Fruit fly (Drosophila melanogaster): ENCODE results near the gene CG11403.
A peak's percentile ranks its signal among the peaks of the same experiment; 100 is the strongest.

Gene CG11403

dm6 chrX:1236475-1236874 lies 3.2 kb downstream of the CG11403 start, which contains the start of gene CG3638 (continued):
- TF ChIP-seq pho (GFP tag; optimal IDR thresholded peaks at IDR 0.05): peak; percentile 49
- TF ChIP-seq amos (GFP tag; IDR thresholded peaks at IDR 0.05; ENCODE audit: partially characterized antibody): peak; percentile 85
- peak; percentile 74 for TF ChIP-seq HmgZ (tag; optimal IDR thresholded peaks at IDR 0.05)
- peak; percentile 68 for TF ChIP-seq CG13624 (GFP tag; optimal IDR thresholded peaks at IDR 0.05)
- TF ChIP-seq ken (GFP tag; IDR thresholded peaks at IDR 0.05): peak; percentile 25; the same call in 1 of the 3 replicates
- no peak for TF ChIP-seq MTF-1 (GFP tag; optimal IDR thresholded peaks at IDR 0.05; ENCODE audit: borderline replicate concordance)
- no peak for TF ChIP-seq CG1024 (GFP tag; IDR thresholded peaks at IDR 0.05)
- TF ChIP-seq CG34224 (GFP tag; IDR thresholded peaks at IDR 0.05; ENCODE audit: partially characterized antibody): peak; percentile 68
- TF ChIP-seq CG9817 (tag; optimal IDR thresholded peaks at IDR 0.05): peak; percentile 16
- no peak for TF ChIP-seq Drgx (GFP tag; IDR thresholded peaks at IDR 0.05)
- no peak for TF ChIP-seq CG17328 (GFP tag; IDR thresholded peaks at IDR 0.05)
- no peak for TF ChIP-seq Hr39 (optimal IDR thresholded peaks at IDR 0.05)
- peak; percentile 49; the same call in 1 of the 3 replicates for TF ChIP-seq ci (GFP tag; IDR thresholded peaks at IDR 0.05)
- peak; percentile 26 for TF ChIP-seq CG1602 (GFP tag; optimal IDR thresholded peaks at IDR 0.05)
- TF ChIP-seq gfzf (GFP tag; optimal IDR thresholded peaks at IDR 0.05): peak; percentile 84
- peak; percentile 51 for TF ChIP-seq CG14860 (GFP tag; IDR thresholded peaks at IDR 0.05; ENCODE audit: partially characterized antibody)
- peak; percentile 37 for TF ChIP-seq CG3163 (GFP tag; optimal IDR thresholded peaks at IDR 0.05)
- peak; percentile 85 for TF ChIP-seq Bgb (GFP tag; IDR thresholded peaks at IDR 0.05; ENCODE audit: partially characterized antibody)
- TF ChIP-seq vfl (GFP tag; optimal IDR thresholded peaks at IDR 0.05): peak; percentile 33
- peak; percentile 4 for TF ChIP-seq NC2β (GFP tag; optimal IDR thresholded peaks at IDR 0.05)
- TF ChIP-seq CG17829 (tag; optimal IDR thresholded peaks at IDR 0.05): peak; percentile 60
- no peak for TF ChIP-seq CG15479 (GFP tag; optimal IDR thresholded peaks at IDR 0.05)
- TF ChIP-seq CG14710 (tag; optimal IDR thresholded peaks at IDR 0.05): peak; percentile 63
- TF ChIP-seq ap (GFP tag; IDR thresholded peaks at IDR 0.05): no peak
- no peak for TF ChIP-seq Nf-YB (GFP tag; optimal IDR thresholded peaks at IDR 0.05)
- TF ChIP-seq chinmo (GFP tag; IDR thresholded peaks at IDR 0.05; ENCODE audit: partially characterized antibody): peak; percentile 86; the same call in 3 of the 4 replicates
- TF ChIP-seq Antp (GFP tag; optimal IDR thresholded peaks at IDR 0.05): no peak
- TF ChIP-seq CG12659 (GFP tag; optimal IDR thresholded peaks at IDR 0.05): peak; percentile 86
- TF ChIP-seq Hsf (GFP tag; optimal IDR thresholded peaks at IDR 0.05): peak; percentile 27
- peak; percentile 95 for TF ChIP-seq CG6791 (GFP tag; IDR thresholded peaks at IDR 0.05; ENCODE audit: partially characterized antibody)
- no peak for TF ChIP-seq z (GFP tag; IDR thresholded peaks at IDR 0.05)
- TF ChIP-seq CG34376 (GFP tag; optimal IDR thresholded peaks at IDR 0.05): peak; percentile 10
- peak; percentile 63 for TF ChIP-seq CG17186 (GFP tag; optimal IDR thresholded peaks at IDR 0.05)
- TF ChIP-seq CG2199 (GFP tag; IDR thresholded peaks at IDR 0.05): no peak
- TF ChIP-seq Xbp1 (GFP tag; optimal IDR thresholded peaks at IDR 0.05): peak; percentile 40
- TF ChIP-seq CG11085 (GFP tag; IDR thresholded peaks at IDR 0.05): no peak
- 0 out of 2 replicates have a peak, but pooled peaks have one; percentile 20 for TF ChIP-seq CG16779 (GFP tag; IDR thresholded peaks at IDR 0.05)
- peak; percentile 100 for TF ChIP-seq CG11560 (tag; IDR thresholded peaks at IDR 0.05)
- no peak for TF ChIP-seq CG2875 (GFP tag; optimal IDR thresholded peaks at IDR 0.05)
- TF ChIP-seq CG10147 (GFP tag; optimal IDR thresholded peaks at IDR 0.05): no peak
- TF ChIP-seq CG7928 (GFP tag; optimal IDR thresholded peaks at IDR 0.05): peak; percentile 96
- peak; percentile 84 for TF ChIP-seq unc-4 (GFP tag; IDR thresholded peaks at IDR 0.05; ENCODE audit: partially characterized antibody)
- peak; percentile 78 for TF ChIP-seq CG33213 (GFP tag; optimal IDR thresholded peaks at IDR 0.05)
- peak; percentile 96 for TF ChIP-seq Dref (GFP tag; IDR thresholded peaks at IDR 0.05)
- TF ChIP-seq MESR4 (GFP tag; optimal IDR thresholded peaks at IDR 0.05): peak; percentile 87
- no peak for TF ChIP-seq pfk (GFP tag; optimal IDR thresholded peaks at IDR 0.05)
- peak in 1 of 2 experiments; percentile 31 for TF ChIP-seq Pdp1 (GFP tag; optimal IDR thresholded peaks at IDR 0.05)
- peak; percentile 12 for TF ChIP-seq CG7839 (tag; optimal IDR thresholded peaks at IDR 0.05)
- no peak for TF ChIP-seq CG10654 (GFP tag; optimal IDR thresholded peaks at IDR 0.05)
- peak; percentile 69 for TF ChIP-seq bbx (GFP tag; IDR thresholded peaks at IDR 0.05; ENCODE audit: partially characterized antibody)
